Worm (Caenorhabditis elegans): ENCODE data around the gene rin-1.

ce11 chrV:14850530-14850929 lies 35.1 kb upstream of the rin-1 start:
- TF ChIP-seq W03F9.2 (tag; optimal IDR thresholded peaks at IDR 0.05), result no peak
- TF ChIP-seq him-1 (tag; optimal IDR thresholded peaks at IDR 0.05), result no peak
